Worm (Caenorhabditis elegans): Measurements from ENCODE around the gene hrg-3.
A peak's percentile ranks its signal among the peaks of the same experiment; 100 is the strongest.

Gene hrg-3

ce11 chrV:9731852-9732251 lies 24.4 kb upstream of the hrg-3 start:
- TF ChIP-seq snpc-4 (tag; optimal IDR thresholded peaks at IDR 0.05): peak; percentile 3
- TF ChIP-seq nfya-1 (tag; optimal IDR thresholded peaks at IDR 0.05; ENCODE audit: insufficient read depth): peak; percentile 33
- TF ChIP-seq ama-1 (optimal IDR thresholded peaks at IDR 0.05): peak; percentile 78
- peak; percentile 64 for TF ChIP-seq lin-39 (tag; optimal IDR thresholded peaks at IDR 0.05)
- TF ChIP-seq nhr-28 (tag; optimal IDR thresholded peaks at IDR 0.05): no peak
- TF ChIP-seq nhr-25 (tag; optimal IDR thresholded peaks at IDR 0.05): peak; percentile 5
- peak; percentile 8 for TF ChIP-seq unc-62 (GFP tag; optimal IDR thresholded peaks at IDR 0.05)
- no peak for TF ChIP-seq ceh-16 (tag; optimal IDR thresholded peaks at IDR 0.05)
- no peak for TF ChIP-seq nhr-76 (tag; optimal IDR thresholded peaks at IDR 0.05)

ce11 chrV:9733920-9734454 lies 22.3 kb upstream of the hrg-3 start, which contains the start of gene cal-7:
Gene cal-7 (plus strand): TSS chrV:9734103.
- TF ChIP-seq nhr-237 (tag; optimal IDR thresholded peaks at IDR 0.05): no peak
- peak; percentile 1 for TF ChIP-seq pha-4 (tag; optimal IDR thresholded peaks at IDR 0.05)
- TF ChIP-seq lsy-12 (tag; optimal IDR thresholded peaks at IDR 0.05): peak; percentile 12
- no peak for TF ChIP-seq snpc-4 (tag; optimal IDR thresholded peaks at IDR 0.05)
- TF ChIP-seq fkh-10 (GFP tag; optimal IDR thresholded peaks at IDR 0.05): peak; percentile 1
- TF ChIP-seq tbx-2 (tag; optimal IDR thresholded peaks at IDR 0.05): peak; percentile 27
- TF ChIP-seq elt-1 (tag; optimal IDR thresholded peaks at IDR 0.05): no peak
- TF ChIP-seq ama-1 (optimal IDR thresholded peaks at IDR 0.05): peak; percentile 46
- TF ChIP-seq unc-39 (tag; optimal IDR thresholded peaks at IDR 0.05): no peak
- TF ChIP-seq ceh-28 (tag; optimal IDR thresholded peaks at IDR 0.05): peak; percentile 30
- TF ChIP-seq eor-1 (tag; optimal IDR thresholded peaks at IDR 0.05): no peak

ce11 chrV:9737287-9737686 lies 19.0 kb upstream of the hrg-3 start, which contains the start of gene aqp-4:
Gene aqp-4 (plus strand): TSS chrV:9737556.
- TF ChIP-seq elt-2 (tag; optimal IDR thresholded peaks at IDR 0.05): peak; percentile 66
- TF ChIP-seq nhr-23 (tag; optimal IDR thresholded peaks at IDR 0.05): no peak
- TF ChIP-seq nhr-12 (tag; optimal IDR thresholded peaks at IDR 0.05): no peak

ce11 chrV:9738077-9738705 lies 18.1 kb upstream of the hrg-3 start:
- TF ChIP-seq elt-2 (tag; optimal IDR thresholded peaks at IDR 0.05) (peak; percentile 70), egl-27 (tag; optimal IDR thresholded peaks at IDR 0.05) (no peak), jun-1 (tag; optimal IDR thresholded peaks at IDR 0.05) (no peak), ama-1 (optimal IDR thresholded peaks at IDR 0.05) (no peak), pqm-1 (tag; optimal IDR thresholded peaks at IDR 0.05) (peak; percentile 47), skn-1 (tag; optimal IDR thresholded peaks at IDR 0.05) (no peak), ZK546.5 (tag; optimal IDR thresholded peaks at IDR 0.05) (no peak), ceh-82 (tag; optimal IDR thresholded peaks at IDR 0.05) (no peak), egl-5 (tag; optimal IDR thresholded peaks at IDR 0.05) (no peak)

- TF ChIP-seq ama-1 (optimal IDR thresholded peaks at IDR 0.05): no peak
- TF ChIP-seq lin-15B (tag; optimal IDR thresholded peaks at IDR 0.05): no peak
- no peak for TF ChIP-seq aly-2 (tag; optimal IDR thresholded peaks at IDR 0.05)
- no peak for TF ChIP-seq nhr-67 (tag; optimal IDR thresholded peaks at IDR 0.05)
- TF ChIP-seq ztf-4 (tag; optimal IDR thresholded peaks at IDR 0.05): no peak
- no peak for TF ChIP-seq nhr-77 (tag; optimal IDR thresholded peaks at IDR 0.05)
- TF ChIP-seq R02D3.7 (tag; optimal IDR thresholded peaks at IDR 0.05): no peak
- TF ChIP-seq mdl-1 (tag; optimal IDR thresholded peaks at IDR 0.05): no peak
- no peak for TF ChIP-seq ceh-16 (tag; optimal IDR thresholded peaks at IDR 0.05)
- TF ChIP-seq nhr-11 (tag; optimal IDR thresholded peaks at IDR 0.05): no peak
- TF ChIP-seq fkh-10 (GFP tag; optimal IDR thresholded peaks at IDR 0.05): no peak
- no peak for TF ChIP-seq nhr-25 (tag; optimal IDR thresholded peaks at IDR 0.05)
- TF ChIP-seq nhr-23 (tag; optimal IDR thresholded peaks at IDR 0.05): no peak
- no peak for TF ChIP-seq elt-2 (tag; optimal IDR thresholded peaks at IDR 0.05)
- TF ChIP-seq eor-1 (tag; optimal IDR thresholded peaks at IDR 0.05): no peak
Measured at ce11 chrV:9739402-9739801, 16.9 kb upstream of the hrg-3 start, which contains the start of gene marc-1. Gene marc-1 (plus strand): TSS chrV:9739702.

Data from whole organism, L3 larva.